Fruit fly (Drosophila melanogaster) whole organism, embryonic: ENCODE measurements around the gene CG12448.

Experiments used
- BEAF-32 ChIP-seq: fragments of 200-800 bp; sonication (Bioruptor generic); optimal IDR thresholded peaks from 3 replicates; lab custom pipeline; 2017; ENCODE audit warnings: missing biosample characterization, missing genetic modification characterization, mild to moderate bottlenecking, moderate library complexity, missing genetic modification reagents
- Blimp-1 ChIP-seq: fragments of 200-800 bp; sonication (Bioruptor generic); optimal IDR thresholded peaks from 3 replicates; lab custom pipeline; 2018; ENCODE audit warnings: missing biosample characterization, missing genetic modification characterization, mild to moderate bottlenecking, moderate library complexity, missing genetic modification reagents
- BtbVII ChIP-seq: fragments of 200-800 bp; sonication (Bioruptor generic); optimal IDR thresholded peaks from 3 replicates; lab custom pipeline; 2017; ENCODE audit warnings: missing biosample characterization, mild to moderate bottlenecking, missing genetic modification characterization
- Bteb2 ChIP-seq: fragments of 200-800 bp; sonication (Bioruptor generic); optimal IDR thresholded peaks from 2 replicates; lab custom pipeline; 2016; ENCODE audit warnings: missing biosample characterization, missing genetic modification characterization
- CG1024 ChIP-seq: fragments of 200-800 bp; sonication (Bioruptor generic); IDR thresholded peaks from 2 replicates; pipeline ENCODE4 v1.3.6; 2022; ENCODE audit warnings: missing biosample characterization, missing genetic modification characterization
- CG10267 ChIP-seq: fragments of 200-800 bp; sonication (Bioruptor generic); optimal IDR thresholded peaks from 2 replicates; lab custom pipeline; 2018; ENCODE audit warnings: missing biosample characterization, mild to moderate bottlenecking, missing genetic modification characterization, moderate library complexity
- CG10543 ChIP-seq: fragments of 200-800 bp; sonication (Bioruptor generic); optimal IDR thresholded peaks from 3 replicates; lab custom pipeline; 2017; ENCODE audit warnings: missing biosample characterization, mild to moderate bottlenecking, missing genetic modification characterization, moderate library complexity
- CG12071 ChIP-seq: fragments of 200-800 bp; sonication (Bioruptor generic); optimal IDR thresholded peaks from 3 replicates; lab custom pipeline; 2018; ENCODE audit warnings: missing biosample characterization, mild to moderate bottlenecking, missing genetic modification characterization
- CG12155 ChIP-seq: fragments of 200-800 bp; sonication (Bioruptor generic); optimal IDR thresholded peaks from 3 replicates; lab custom pipeline; 2016; ENCODE audit warnings: missing biosample characterization, missing genetic modification characterization
- CG13775 ChIP-seq: fragments of 200-800 bp; sonication (Bioruptor generic); optimal IDR thresholded peaks from 3 replicates; lab custom pipeline; 2017; ENCODE audit warnings: missing biosample characterization, mild to moderate bottlenecking, missing genetic modification characterization
- CG14441 ChIP-seq: fragments of 200-800 bp; sonication (Bioruptor generic); IDR thresholded peaks from 2 replicates; pipeline ENCODE4 v1.3.6; 2022; ENCODE audit warnings: missing biosample characterization, missing genetic modification characterization
- CG14667 ChIP-seq: fragments of 200-800 bp; sonication (Bioruptor generic); IDR thresholded peaks from 2 replicates; pipeline ENCODE4 v1.3.6; 2022; ENCODE audit warnings: missing biosample characterization, missing genetic modification characterization
- CG16813 ChIP-seq: fragments of 200-800 bp; sonication (Bioruptor generic); IDR thresholded peaks from 3 replicates; pipeline ENCODE4 v1.3.6; 2022; ENCODE audit warnings: missing biosample characterization, missing genetic modification characterization; ENCODE audit not compliant: partially characterized antibody
- CG17328 ChIP-seq: fragments of 200-800 bp; sonication (Bioruptor generic); IDR thresholded peaks from 2 replicates; pipeline ENCODE4 v1.3.6; 2022; ENCODE audit warnings: missing biosample characterization, missing genetic modification characterization
- CG34422 ChIP-seq: fragments of 200-800 bp; sonication (Bioruptor generic); IDR thresholded peaks from 3 replicates; pipeline ENCODE4 v1.3.6; 2022; ENCODE audit warnings: missing biosample characterization, missing genetic modification characterization
- CG3838 ChIP-seq: fragments of 200-800 bp; sonication (Bioruptor generic); optimal IDR thresholded peaks from 3 replicates; lab custom pipeline; 2016; ENCODE audit warnings: missing biosample characterization, missing genetic modification characterization
- CG3995 ChIP-seq: fragments of 200-800 bp; sonication (Bioruptor generic); optimal IDR thresholded peaks from 3 replicates; lab custom pipeline; 2016; ENCODE audit warnings: missing biosample characterization, missing genetic modification characterization
- CG6813 ChIP-seq: fragments of 200-800 bp; sonication (Bioruptor generic); optimal IDR thresholded peaks from 2 replicates; lab custom pipeline; 2017; ENCODE audit warnings: missing biosample characterization, missing genetic modification characterization, mild to moderate bottlenecking, moderate library complexity, missing genetic modification reagents
- CG8089 ChIP-seq: fragments of 200-800 bp; sonication (Bioruptor generic); optimal IDR thresholded peaks from 3 replicates; lab custom pipeline; 2016; ENCODE audit warnings: missing biosample characterization, missing genetic modification characterization
- D ChIP-seq, 2 experiments: fragments of 200-800 bp in 1 of 2; fragments of >200 bp in 1 of 2; sonication (Bioruptor generic) in 1 of 2; optimal IDR thresholded peaks; 2 replicates in 1 of 2; 3 replicates in 1 of 2; lab custom pipeline; 2017; ENCODE audit warnings: mild to moderate bottlenecking in 1 of 2, missing biosample characterization in 1 of 2, missing genetic modification characterization in 1 of 2, missing genetic modification reagents in 1 of 2
- D19A ChIP-seq: fragments of 200-800 bp; optimal IDR thresholded peaks from 3 replicates; lab custom pipeline; 2019; ENCODE audit warnings: missing biosample characterization, mild to moderate bottlenecking, missing genetic modification characterization, moderate library complexity
- D19B ChIP-seq: fragments of 200-800 bp; sonication (Bioruptor generic); optimal IDR thresholded peaks from 2 replicates; lab custom pipeline; 2017; ENCODE audit warnings: missing biosample characterization, mild to moderate bottlenecking, missing genetic modification characterization
- Dfd ChIP-seq, 2 experiments: fragments of >200 bp; optimal IDR thresholded peaks; 2 replicates each; lab custom pipeline; 2017; ENCODE audit warnings: missing biosample characterization in 2 of 2, missing genetic modification characterization in 2 of 2
- Dp ChIP-seq: fragments of 200-800 bp; sonication (Bioruptor generic); optimal IDR thresholded peaks from 2 replicates; lab custom pipeline; 2018; ENCODE audit warnings: missing biosample characterization, mild to moderate bottlenecking, missing genetic modification characterization, moderate library complexity
- Hr78 ChIP-seq, 2 experiments: fragments of 200-800 bp in 1 of 2; fragments of >200 bp in 1 of 2; sonication (Bioruptor generic) in 1 of 2; optimal IDR thresholded peaks; 2 replicates each; lab custom pipeline; 2017 to 2019; ENCODE audit warnings: missing biosample characterization in 2 of 2, missing genetic modification characterization in 2 of 2, mild to moderate bottlenecking in 1 of 2, moderate library complexity in 1 of 2
- Med ChIP-seq: fragments of 200-800 bp; sonication (Bioruptor generic); peaks from one replicate; lab custom pipeline; 2016; ENCODE audit warnings: missing biosample characterization, missing genetic modification characterization, mild to moderate bottlenecking, inconsistent platforms, moderate library complexity
- Sox102F ChIP-seq: fragments of 200-800 bp; sonication (Bioruptor generic); optimal IDR thresholded peaks from 2 replicates; lab custom pipeline; 2018; ENCODE audit warnings: missing biosample characterization, mild to moderate bottlenecking, missing genetic modification characterization, moderate library complexity
- Usf ChIP-seq: fragments of 200-800 bp; sonication (Bioruptor generic); optimal IDR thresholded peaks from 2 replicates; lab custom pipeline; 2017; ENCODE audit warnings: missing genotype, missing biosample characterization, missing genetic modification characterization
- Vsx1 ChIP-seq: fragments of 200-800 bp; sonication (Bioruptor generic); optimal IDR thresholded peaks from 2 replicates; lab custom pipeline; 2017; ENCODE audit warnings: missing biosample characterization, mild to moderate bottlenecking, missing genetic modification characterization, missing genetic modification reagents
- bsh ChIP-seq, 2 experiments: fragments of 200-800 bp; sonication (Bioruptor generic); optimal IDR thresholded peaks; 2 replicates each; lab custom pipeline; 2017 to 2018; ENCODE audit warnings: mild to moderate bottlenecking in 2 of 2, missing biosample characterization in 2 of 2, missing genetic modification characterization in 2 of 2, moderate library complexity in 1 of 2
- dan ChIP-seq: fragments of 200-800 bp; sonication (Bioruptor generic); IDR thresholded peaks from 2 replicates; pipeline ENCODE4 v1.3.6; 2022; ENCODE audit warnings: missing biosample characterization, missing genetic modification characterization
- ewg ChIP-seq: fragments of 200-800 bp; sonication (Bioruptor generic); optimal IDR thresholded peaks from 3 replicates; lab custom pipeline; 2017; ENCODE audit warnings: mild to moderate bottlenecking, missing biosample characterization, missing genetic modification reagents, missing genetic modification characterization
- gem ChIP-seq: fragments of 200-800 bp; sonication (Bioruptor generic); optimal IDR thresholded peaks from 2 replicates; lab custom pipeline; 2019; ENCODE audit warnings: missing biosample characterization, mild to moderate bottlenecking, missing genetic modification characterization, moderate library complexity
- gt ChIP-seq: fragments of 200-800 bp; sonication (Bioruptor generic); IDR thresholded peaks from 2 replicates; pipeline ENCODE4 v1.3.6; 2022; ENCODE audit warnings: missing biosample characterization, missing genetic modification characterization
- inv ChIP-seq: fragments of 200-800 bp; sonication (Bioruptor generic); IDR thresholded peaks from 2 replicates; pipeline ENCODE4 v1.3.6; 2022; ENCODE audit warnings: missing biosample characterization, missing genetic modification characterization; ENCODE audit not compliant: partially characterized antibody
- lov ChIP-seq, 2 experiments: fragments of 200-800 bp in 1 of 2; fragments of >200 bp in 1 of 2; sonication (Bioruptor generic) in 1 of 2; IDR thresholded peaks in 1 of 2; optimal IDR thresholded peaks in 1 of 2; 2 replicates in 1 of 2; 3 replicates in 1 of 2; pipeline versions ENCODE4 v1.3.6 to Lab custom; 2017 to 2022; ENCODE audit warnings: missing biosample characterization in 1 of 2, missing genetic modification characterization in 1 of 2
- peb ChIP-seq: fragments of 200-800 bp; sonication (Bioruptor generic); IDR thresholded peaks from 2 replicates; pipeline ENCODE4 v1.3.6; 2022; ENCODE audit warnings: missing biosample characterization, missing genetic modification characterization
- phol ChIP-seq: fragments of 200-800 bp; sonication (Bioruptor generic); optimal IDR thresholded peaks from 3 replicates; lab custom pipeline; 2018; ENCODE audit warnings: missing biosample characterization, mild to moderate bottlenecking, missing genetic modification characterization, moderate library complexity
- prd ChIP-seq, 3 experiments: fragments of >200 bp in 2 of 3; fragments of 200-800 bp in 1 of 3; sonication (Bioruptor generic) in 1 of 3; optimal IDR thresholded peaks in 2 of 3; IDR thresholded peaks in 1 of 3; 2 replicates in 2 of 3; 3 replicates in 1 of 3; pipeline versions ENCODE4 v1.3.6 to Lab custom; 2017 to 2022; ENCODE audit warnings: missing biosample characterization in 1 of 3, missing genetic modification characterization in 1 of 3
- sisA ChIP-seq: fragments of 200-800 bp; sonication (Bioruptor generic); IDR thresholded peaks from 2 replicates; pipeline ENCODE4 v1.3.6; 2022; ENCODE audit warnings: missing biosample characterization, missing genetic modification characterization
- slou ChIP-seq: fragments of 200-800 bp; sonication (Bioruptor generic); optimal IDR thresholded peaks from 3 replicates; lab custom pipeline; 2016; ENCODE audit warnings: missing biosample characterization, missing genetic modification characterization
- slp2 ChIP-seq: fragments of 200-800 bp; sonication (Bioruptor generic); optimal IDR thresholded peaks from 2 replicates; lab custom pipeline; 2016; ENCODE audit warnings: missing biosample characterization, missing genetic modification characterization
- tin ChIP-seq: fragments of 200-800 bp; sonication (Bioruptor generic); optimal IDR thresholded peaks from 3 replicates; lab custom pipeline; 2016; ENCODE audit warnings: missing biosample characterization, missing genetic modification characterization
- ttk ChIP-seq: fragments of 200-800 bp; sonication (Bioruptor generic); IDR thresholded peaks from 2 replicates; pipeline ENCODE4 v2.1.2; 2022; ENCODE audit warnings: missing biosample characterization, missing genetic modification characterization
- tup ChIP-seq: fragments of 200-800 bp; sonication (Bioruptor generic); optimal IDR thresholded peaks from 2 replicates; lab custom pipeline; 2016; ENCODE audit warnings: missing biosample characterization, mild to moderate bottlenecking, missing genetic modification characterization, moderate library complexity
- wor ChIP-seq: fragments of 200-800 bp; sonication (Bioruptor generic); IDR thresholded peaks from 2 replicates; pipeline ENCODE4 v1.3.6; 2022; ENCODE audit warnings: missing biosample characterization, missing genetic modification characterization

The CG12448 gene

DNA sequence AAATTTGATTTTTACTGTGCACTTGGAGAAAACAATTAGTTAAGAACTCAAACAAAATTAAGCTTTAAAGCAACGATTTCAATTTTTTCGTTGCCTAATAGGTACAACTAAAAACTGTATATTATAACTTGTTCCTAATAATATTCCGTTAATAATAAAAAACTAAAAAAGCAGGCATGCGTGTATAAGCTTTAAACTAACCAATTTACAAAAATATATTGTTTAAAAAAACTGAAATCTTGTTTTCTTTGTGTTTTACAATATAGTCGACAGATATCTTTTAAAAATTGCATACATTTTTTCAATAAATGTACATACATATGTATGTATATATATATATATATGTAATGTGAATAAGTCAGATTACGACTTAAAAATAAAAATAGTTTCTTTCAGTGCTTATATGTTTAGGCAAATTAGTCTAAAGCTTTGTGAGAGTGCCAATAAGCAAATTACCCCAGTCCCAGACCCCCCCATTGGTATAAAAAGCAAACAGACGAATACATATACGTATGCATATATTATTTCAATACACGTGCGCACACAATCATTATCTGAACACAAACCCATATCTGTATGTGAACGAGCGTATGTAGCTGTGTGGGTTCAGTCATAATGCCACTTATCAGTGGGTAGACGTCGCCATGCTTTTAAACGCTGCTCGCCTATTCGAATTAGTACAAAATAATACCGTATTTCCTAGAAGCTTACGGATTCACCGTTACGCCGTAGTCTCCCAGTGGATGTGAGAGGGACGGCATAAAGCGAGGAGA, 28.2 kb upstream of the CG12448 start (continued):
- TF ChIP-seq Vsx1 (GFP tag; lab: Kevin White, UChicago), result peak; percentile 93
- peak; percentile 94 for TF ChIP-seq CG10543 (GFP tag; lab: Kevin White, UChicago)
- peak; percentile 75 for TF ChIP-seq CG10267 (tag; lab: Kevin White, UChicago)
- peak; percentile 87 for TF ChIP-seq Sox102F
- TF ChIP-seq CG14441 (GFP tag; lab: Robert Waterston, UW), result peak; percentile 34; the same call in 1 of the 2 replicates
- TF ChIP-seq CG12155 (GFP tag; lab: Kevin White, UChicago), result no peak
- peak in 1 of 2 experiments; percentile 19 for TF ChIP-seq Hr78 (GFP tag; optimal IDR thresholded peaks at IDR 0.05; lab: Kevin White, UChicago)
- no peak for TF ChIP-seq CG3995 (GFP tag; lab: Kevin White, UChicago)
- peak; percentile 47 for TF ChIP-seq BtbVII (GFP tag; lab: Kevin White, UChicago)
- no peak for TF ChIP-seq Bteb2
- TF ChIP-seq tup (GFP tag; lab: Kevin White, UChicago), result no peak
- peak; percentile 7; the same call in 1 of the 3 replicates for TF ChIP-seq CG34422 (GFP tag; lab: Robert Waterston, UW)
- TF ChIP-seq Usf (GFP tag; lab: Kevin White, UChicago), result peak; percentile 64
- TF ChIP-seq CG13775, result peak; percentile 82
- peak; percentile 71 for TF ChIP-seq ttk
- TF ChIP-seq CG6813 (GFP tag; lab: Kevin White, UChicago), result peak; percentile 3
- no peak for TF ChIP-seq CG16813
- peak; percentile 86 for TF ChIP-seq Med
- no peak for TF ChIP-seq lov (optimal IDR thresholded peaks at IDR 0.05; lab: Kevin White, UChicago)
- no peak for TF ChIP-seq lov (GFP tag; IDR thresholded peaks at IDR 0.05; lab: Robert Waterston, UW)
- peak; percentile 94 for TF ChIP-seq gem
- TF ChIP-seq CG12071 (GFP tag; lab: Kevin White, UChicago), result peak; percentile 66
- TF ChIP-seq CG14667 (GFP tag; lab: Robert Waterston, UW), result peak; percentile 45; the same call in 1 of the 2 replicates
- TF ChIP-seq CG3838 (GFP tag; lab: Kevin White, UChicago), result no peak
- no peak for TF ChIP-seq BEAF-32 (GFP tag; lab: Kevin White, UChicago)
- peak; percentile 79 for TF ChIP-seq D19A (tag; lab: Kevin White, UChicago)
- TF ChIP-seq dan, result no peak
- peak; percentile 92 for TF ChIP-seq phol (tag; lab: Kevin White, UChicago)
- TF ChIP-seq sisA (GFP tag; lab: Robert Waterston, UW), result peak; percentile 50
- TF ChIP-seq peb, result no peak
- no peak for TF ChIP-seq slp2
- TF ChIP-seq gt (GFP tag; lab: Robert Waterston, UW), result no peak
- no peak for TF ChIP-seq CG8089
- no peak for TF ChIP-seq Dfd (GFP tag; optimal IDR thresholded peaks at IDR 0.05; lab: Kevin White, UChicago)
- TF ChIP-seq bsh (GFP tag; optimal IDR thresholded peaks at IDR 0.05; lab: Kevin White, UChicago), result peak in 1 of 2 experiments; percentile 83
- no peak for TF ChIP-seq D (optimal IDR thresholded peaks at IDR 0.05; lab: Kevin White, UChicago)
- TF ChIP-seq D (GFP tag; optimal IDR thresholded peaks at IDR 0.05; lab: Kevin White, UChicago), result peak; percentile 83
- no peak for TF ChIP-seq prd (optimal IDR thresholded peaks at IDR 0.05; lab: Kevin White, UChicago)
- TF ChIP-seq prd (GFP tag; IDR thresholded peaks at IDR 0.05; lab: Robert Waterston, UW), result peak; percentile 63
- peak; percentile 26 for TF ChIP-seq slou (GFP tag; lab: Kevin White, UChicago)
- peak; percentile 51; the same call in 1 of the 2 replicates for TF ChIP-seq wor (GFP tag; lab: Robert Waterston, UW)
- TF ChIP-seq tin (GFP tag; lab: Kevin White, UChicago), result peak; percentile 37
- no peak for TF ChIP-seq Blimp-1 (GFP tag; lab: Kevin White, UChicago)
- peak; percentile 46; the same call in 1 of the 2 replicates for TF ChIP-seq CG17328 (GFP tag; lab: Robert Waterston, UW)
- TF ChIP-seq Dp (GFP tag; lab: Kevin White, UChicago), result no peak
- TF ChIP-seq D19B, result peak; percentile 39
- no peak for TF ChIP-seq inv (GFP tag; lab: Robert Waterston, UW)
- TF ChIP-seq ewg (GFP tag; lab: Kevin White, UChicago), result peak; percentile 62
- no peak for TF ChIP-seq CG1024 (GFP tag; lab: Robert Waterston, UW)
